Worm (Caenorhabditis elegans) whole organism, L4/young adult: Measurements from ENCODE around the gene C08H9.15.

Source experiments
- W03F9.2 ChIP-seq: fragments of 150-350 bp; optimal IDR thresholded peaks from 2 replicates; lab custom pipeline; 2014; ENCODE audit warnings: missing biosample characterization, missing genetic modification characterization
- dao-5 ChIP-seq: sonication (generic microtip); optimal IDR thresholded peaks from 2 replicates; lab custom pipeline; 2016; ENCODE audit warnings: missing genotype, missing genetic modification characterization, moderate library complexity, missing compliant biosample characterization
- him-1 ChIP-seq: sonication (generic microtip); optimal IDR thresholded peaks from 2 replicates; lab custom pipeline; 2016; ENCODE audit warnings: missing genotype, missing genetic modification reagents, missing genetic modification characterization, missing compliant biosample characterization

DNA sequence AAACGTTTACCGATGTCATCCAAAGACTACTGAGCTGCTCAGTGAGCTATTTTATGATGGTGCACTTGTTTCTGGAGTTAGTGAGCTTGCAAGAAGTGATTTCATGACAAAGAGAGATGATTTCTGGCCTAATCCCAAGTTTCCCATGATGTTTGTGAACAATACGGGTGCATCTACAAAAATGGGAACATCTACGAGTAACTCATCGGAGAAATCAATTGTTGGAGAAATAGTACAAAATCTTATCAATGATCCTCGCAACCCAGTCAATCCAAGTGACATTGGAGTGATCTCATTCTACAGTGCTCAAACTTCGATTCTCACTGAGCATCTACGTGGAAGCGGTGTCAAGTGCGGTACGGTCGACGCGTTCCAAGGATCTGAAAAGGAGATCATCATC is 47.5 kb downstream of the C08H9.15 start:
- no peak for TF ChIP-seq him-1 (tag; lab: Kevin White, UChicago)
- TF ChIP-seq W03F9.2 (tag; lab: Kevin White, UChicago), result no peak
- no peak for TF ChIP-seq dao-5 (tag; lab: Kevin White, UChicago)
